Fruit fly (Drosophila melanogaster) whole organism, embryonic: ENCODE data around the gene CG10513.

Experiments used
- BtbVII ChIP-seq: fragments of 200-800 bp; sonication (Bioruptor generic); optimal IDR thresholded peaks from 3 replicates; lab custom pipeline; 2017; ENCODE audit warnings: missing biosample characterization, mild to moderate bottlenecking, missing genetic modification characterization
- CG12659 ChIP-seq: fragments of 200-800 bp; sonication (Bioruptor generic); optimal IDR thresholded peaks from 3 replicates; lab custom pipeline; 2017; ENCODE audit warnings: mild to moderate bottlenecking, missing biosample characterization, missing genetic modification reagents, missing genetic modification characterization
- CG1529 ChIP-seq: fragments of 200-800 bp; sonication (Bioruptor generic); optimal IDR thresholded peaks from 3 replicates; lab custom pipeline; 2018; ENCODE audit warnings: missing biosample characterization, missing genetic modification characterization
- CG1603 ChIP-seq: fragments of 200-800 bp; sonication (Bioruptor generic); optimal IDR thresholded peaks from 2 replicates; lab custom pipeline; 2019; ENCODE audit warnings: missing biosample characterization, mild to moderate bottlenecking, missing genetic modification characterization, moderate library complexity
- CG17361 ChIP-seq: fragments of 200-800 bp; sonication (Bioruptor generic); IDR thresholded peaks from 3 replicates; pipeline ENCODE4 v1.3.6; 2022; ENCODE audit warnings: missing biosample characterization, missing genetic modification characterization
- CG18764 ChIP-seq: fragments of 200-800 bp; sonication (Bioruptor generic); optimal IDR thresholded peaks from 3 replicates; lab custom pipeline; 2016; ENCODE audit warnings: missing biosample characterization, missing genetic modification characterization
- CG2120 ChIP-seq: fragments of 200-800 bp; sonication (Bioruptor generic); optimal IDR thresholded peaks from 3 replicates; lab custom pipeline; 2016; ENCODE audit warnings: missing biosample characterization, missing genetic modification characterization
- CG2129 ChIP-seq: fragments of 200-800 bp; sonication (Bioruptor generic); IDR thresholded peaks from 2 replicates; pipeline ENCODE4 v1.3.6; 2022; ENCODE audit warnings: missing biosample characterization, missing genetic modification characterization; ENCODE audit not compliant: partially characterized antibody
- CG2889 ChIP-seq: fragments of 200-800 bp; sonication (Bioruptor generic); IDR thresholded peaks from 3 replicates; pipeline ENCODE4 v1.3.6; 2022; ENCODE audit warnings: missing biosample characterization, missing genetic modification characterization
- CG30020 ChIP-seq: fragments of 200-800 bp; optimal IDR thresholded peaks from 2 replicates; lab custom pipeline; 2019; ENCODE audit warnings: missing biosample characterization, mild to moderate bottlenecking, missing genetic modification characterization, moderate library complexity
- CG30403 ChIP-seq: fragments of 200-800 bp; sonication (Bioruptor generic); optimal IDR thresholded peaks from 3 replicates; lab custom pipeline; 2016; ENCODE audit warnings: missing biosample characterization, missing genetic modification characterization
- CG4360 ChIP-seq: fragments of 200-800 bp; sonication (Bioruptor generic); IDR thresholded peaks from 2 replicates; pipeline ENCODE4 v1.3.6; 2022; ENCODE audit warnings: missing biosample characterization, missing genetic modification characterization
- CG43689 ChIP-seq: fragments of 200-800 bp; sonication (Bioruptor generic); IDR thresholded peaks from 2 replicates; pipeline ENCODE4 v1.3.6; 2022; ENCODE audit warnings: missing biosample characterization, missing genetic modification characterization
- CG5953 ChIP-seq: fragments of 200-800 bp; sonication (Bioruptor generic); IDR thresholded peaks from 2 replicates; pipeline ENCODE4 v1.3.6; 2022; ENCODE audit warnings: missing biosample characterization, missing genetic modification characterization
- CG7372 ChIP-seq: fragments of 200-800 bp; sonication (Bioruptor generic); IDR thresholded peaks from 2 replicates; pipeline ENCODE4 v1.3.6; 2022; ENCODE audit warnings: missing biosample characterization, missing genetic modification characterization
- CG9797 ChIP-seq: fragments of 200-800 bp; sonication (Bioruptor generic); optimal IDR thresholded peaks from 3 replicates; lab custom pipeline; 2018; ENCODE audit warnings: missing biosample characterization, mild to moderate bottlenecking, missing genetic modification characterization
- CkIIα-i1 ChIP-seq: fragments of 200-800 bp; sonication (Bioruptor generic); IDR thresholded peaks from 2 replicates; pipeline ENCODE4 v1.3.6; 2022; ENCODE audit warnings: missing biosample characterization, missing genetic modification characterization
- CrebB ChIP-seq: fragments of 200-800 bp; sonication (Bioruptor generic); optimal IDR thresholded peaks from 3 replicates; lab custom pipeline; 2018; ENCODE audit warnings: missing biosample characterization, mild to moderate bottlenecking, missing genetic modification characterization
- HLH54F ChIP-seq: fragments of 200-800 bp; sonication (Bioruptor generic); optimal IDR thresholded peaks from 3 replicates; lab custom pipeline; 2016; ENCODE audit warnings: missing biosample characterization, missing genetic modification characterization
- HmgZ ChIP-seq: fragments of 200-800 bp; sonication (Bioruptor generic); optimal IDR thresholded peaks from 2 replicates; lab custom pipeline; 2018; ENCODE audit warnings: missing biosample characterization, mild to moderate bottlenecking, missing genetic modification characterization
- Hr78 ChIP-seq, 2 experiments: fragments of 200-800 bp in 1 of 2; fragments of >200 bp in 1 of 2; sonication (Bioruptor generic) in 1 of 2; optimal IDR thresholded peaks; 2 replicates each; lab custom pipeline; 2017 to 2019; ENCODE audit warnings: missing biosample characterization in 2 of 2, missing genetic modification characterization in 2 of 2, mild to moderate bottlenecking in 1 of 2, moderate library complexity in 1 of 2
- Kr ChIP-seq: fragments of 200-800 bp; sonication (Bioruptor generic); optimal IDR thresholded peaks from 2 replicates; lab custom pipeline; 2017; ENCODE audit warnings: missing biosample characterization, mild to moderate bottlenecking, missing genetic modification characterization
- Lhr ChIP-seq: fragments of 200-800 bp; sonication (Bioruptor generic); optimal IDR thresholded peaks from 3 replicates; lab custom pipeline; 2017; ENCODE audit warnings: mild to moderate bottlenecking, missing biosample characterization, missing genetic modification reagents, missing genetic modification characterization
- MTF-1 ChIP-seq: fragments of 200-800 bp; sonication (Bioruptor generic); optimal IDR thresholded peaks from 2 replicates; lab custom pipeline; 2018; ENCODE audit warnings: missing biosample characterization, mild to moderate bottlenecking, missing genetic modification characterization, borderline replicate concordance
- Ptx1 ChIP-seq: fragments of 200-800 bp; sonication (Bioruptor generic); IDR thresholded peaks from 2 replicates; pipeline ENCODE4 v1.3.6; 2022; ENCODE audit warnings: missing biosample characterization, missing genetic modification characterization
- Spps ChIP-seq: fragments of 200-800 bp; sonication (Bioruptor generic); optimal IDR thresholded peaks from 2 replicates; lab custom pipeline; 2018; ENCODE audit warnings: missing biosample characterization, mild to moderate bottlenecking, missing genetic modification characterization
- Sry-β ChIP-seq: fragments of 200-800 bp; sonication (Bioruptor generic); optimal IDR thresholded peaks from 2 replicates; lab custom pipeline; 2018; ENCODE audit warnings: missing biosample characterization, mild to moderate bottlenecking, missing genetic modification characterization, moderate library complexity
- al ChIP-seq: fragments of 200-800 bp; sonication (Bioruptor generic); IDR thresholded peaks from 2 replicates; pipeline ENCODE4 v1.3.6; 2022; ENCODE audit warnings: missing biosample characterization, missing genetic modification characterization
- ash1 ChIP-seq: fragments of 200-800 bp; sonication (Bioruptor generic); optimal IDR thresholded peaks from 2 replicates; lab custom pipeline; 2018; ENCODE audit warnings: missing biosample characterization, mild to moderate bottlenecking, missing genetic modification characterization
- chinmo ChIP-seq: fragments of 200-800 bp; sonication (Bioruptor generic); IDR thresholded peaks from 4 replicates; pipeline ENCODE4 v1.3.6; 2022; ENCODE audit warnings: missing biosample characterization, missing genetic modification characterization; ENCODE audit not compliant: partially characterized antibody
- croc ChIP-seq: fragments of 200-800 bp; sonication (Bioruptor generic); conservative IDR thresholded peaks from 3 replicates; pipeline ENCODE4 v1.3.6; 2022; ENCODE audit warnings: missing biosample characterization, missing genetic modification characterization
- danr ChIP-seq: fragments of 200-800 bp; sonication (Bioruptor generic); IDR thresholded peaks from 2 replicates; pipeline ENCODE4 v1.3.6; 2022; ENCODE audit warnings: missing biosample characterization, missing genetic modification characterization
- ems ChIP-seq: fragments of 200-800 bp; sonication (Bioruptor generic); optimal IDR thresholded peaks from 3 replicates; lab custom pipeline; 2016; ENCODE audit warnings: missing biosample characterization, missing genetic modification characterization
- en ChIP-seq: fragments of 200-800 bp; sonication (Bioruptor generic); optimal IDR thresholded peaks from 2 replicates; lab custom pipeline; 2016; ENCODE audit warnings: missing biosample characterization, missing genetic modification characterization
- eve ChIP-seq, 2 experiments: fragments of >200 bp; optimal IDR thresholded peaks; 2 replicates each; lab custom pipeline; 2017; ENCODE audit warnings: missing biosample characterization in 2 of 2, missing genetic modification characterization in 2 of 2
- gfzf ChIP-seq: fragments of 200-800 bp; sonication (Bioruptor generic); optimal IDR thresholded peaks from 2 replicates; lab custom pipeline; 2016; ENCODE audit warnings: missing biosample characterization, mild to moderate bottlenecking, missing genetic modification characterization, moderate library complexity
- gsb ChIP-seq: fragments of 200-800 bp; sonication (Bioruptor generic); IDR thresholded peaks from 2 replicates; pipeline ENCODE4 v1.3.6; 2022; ENCODE audit warnings: missing biosample characterization, missing genetic modification characterization
- ham ChIP-seq: fragments of 200-800 bp; sonication (Bioruptor generic); IDR thresholded peaks from 2 replicates; pipeline ENCODE4 v1.3.6; 2022; ENCODE audit warnings: missing biosample characterization, missing genetic modification characterization
- lov ChIP-seq, 2 experiments: fragments of 200-800 bp in 1 of 2; fragments of >200 bp in 1 of 2; sonication (Bioruptor generic) in 1 of 2; IDR thresholded peaks in 1 of 2; optimal IDR thresholded peaks in 1 of 2; 2 replicates in 1 of 2; 3 replicates in 1 of 2; pipeline versions ENCODE4 v1.3.6 to Lab custom; 2017 to 2022; ENCODE audit warnings: missing biosample characterization in 1 of 2, missing genetic modification characterization in 1 of 2
- pb ChIP-seq: fragments of 200-800 bp; sonication (Bioruptor generic); optimal IDR thresholded peaks from 3 replicates; lab custom pipeline; 2016; ENCODE audit warnings: missing biosample characterization, missing genetic modification characterization
- pho ChIP-seq: fragments of 200-800 bp; sonication (Bioruptor generic); optimal IDR thresholded peaks from 2 replicates; lab custom pipeline; 2016; ENCODE audit warnings: missing biosample characterization, missing genetic modification characterization
- row ChIP-seq: fragments of 200-800 bp; sonication (Bioruptor generic); IDR thresholded peaks from 3 replicates; pipeline ENCODE4 v1.3.6; 2022; ENCODE audit warnings: missing biosample characterization, missing genetic modification characterization
- salm ChIP-seq: fragments of 200-800 bp; sonication (Bioruptor generic); optimal IDR thresholded peaks from 2 replicates; lab custom pipeline; 2018; ENCODE audit warnings: missing biosample characterization, mild to moderate bottlenecking, missing genetic modification characterization
- sqz ChIP-seq: fragments of 200-800 bp; sonication (Bioruptor generic); optimal IDR thresholded peaks from 3 replicates; lab custom pipeline; 2018; ENCODE audit warnings: missing biosample characterization, mild to moderate bottlenecking, missing genetic modification characterization
- tap ChIP-seq: fragments of 200-800 bp; optimal IDR thresholded peaks from 3 replicates; lab custom pipeline; 2019; ENCODE audit warnings: missing biosample characterization, mild to moderate bottlenecking, missing genetic modification characterization, moderate library complexity
- unc-4 ChIP-seq: fragments of 200-800 bp; sonication (Bioruptor generic); IDR thresholded peaks from 2 replicates; pipeline ENCODE4 v1.3.6; 2022; ENCODE audit warnings: missing biosample characterization, missing genetic modification characterization; ENCODE audit not compliant: partially characterized antibody
- vnd ChIP-seq: fragments of 200-800 bp; sonication (Bioruptor generic); IDR thresholded peaks from 3 replicates; pipeline ENCODE4 v1.3.6; 2022; ENCODE audit warnings: missing biosample characterization, missing genetic modification characterization; ENCODE audit not compliant: partially characterized antibody
- yki ChIP-seq: fragments of >200 bp; optimal IDR thresholded peaks from 3 replicates; lab custom pipeline; 2018
- zen ChIP-seq: fragments of 200-800 bp; sonication (Bioruptor generic); optimal IDR thresholded peaks from 3 replicates; lab custom pipeline; 2018; ENCODE audit warnings: missing biosample characterization, mild to moderate bottlenecking, missing genetic modification characterization, moderate library complexity

The CG10513 gene

dm6 chr3R:25232271-25232989 is 44.6 kb downstream of the CG10513 start, which contains the start of gene Cad96Cb (continued):
- TF ChIP-seq CG30020 (tag; lab: Kevin White, UChicago): no peak
- TF ChIP-seq al (GFP tag; lab: Robert Waterston, UW): no peak
- TF ChIP-seq CG9797 (GFP tag; lab: Kevin White, UChicago): no peak
- peak; percentile 78 for TF ChIP-seq Spps (tag; lab: Kevin White, UChicago)
- peak; percentile 78 for TF ChIP-seq pb (GFP tag; lab: Kevin White, UChicago)
- peak; percentile 94 for TF ChIP-seq CG4360
- TF ChIP-seq zen (tag; lab: Kevin White, UChicago): peak; percentile 57
- no peak for TF ChIP-seq tap
- no peak for TF ChIP-seq gsb (GFP tag; lab: Robert Waterston, UW)
- TF ChIP-seq HLH54F (GFP tag; lab: Kevin White, UChicago): peak; percentile 61
- TF ChIP-seq unc-4 (GFP tag; lab: Robert Waterston, UW): no peak
- TF ChIP-seq ham (GFP tag; lab: Robert Waterston, UW): no peak
- TF ChIP-seq CG1529 (GFP tag; lab: Kevin White, UChicago): peak; percentile 84
- peak; percentile 44; the same call in 1 of the 2 replicates for TF ChIP-seq danr (GFP tag; lab: Robert Waterston, UW)
- TF ChIP-seq CG2120 (GFP tag; lab: Kevin White, UChicago): no peak
- TF ChIP-seq CG17361 (GFP tag; lab: Robert Waterston, UW): peak; percentile 97
- TF ChIP-seq CrebB (tag; lab: Kevin White, UChicago): peak; percentile 26
- peak; percentile 87 for TF ChIP-seq CG12659
- peak; percentile 41 for TF ChIP-seq CG1603
- no peak for TF ChIP-seq CG5953 (GFP tag; lab: Robert Waterston, UW)
- no peak for TF ChIP-seq chinmo (GFP tag; lab: Robert Waterston, UW)
- TF ChIP-seq CkIIα-i1 (GFP tag; lab: Robert Waterston, UW): no peak
- TF ChIP-seq CG30403 (GFP tag; lab: Kevin White, UChicago): peak; percentile 92
- TF ChIP-seq MTF-1 (GFP tag; lab: Kevin White, UChicago): no peak
- peak; percentile 9 for TF ChIP-seq Kr (GFP tag; lab: Kevin White, UChicago)
- no peak for TF ChIP-seq lov (optimal IDR thresholded peaks at IDR 0.05; lab: Kevin White, UChicago)
- TF ChIP-seq lov (GFP tag; IDR thresholded peaks at IDR 0.05; lab: Robert Waterston, UW): no peak
- TF ChIP-seq CG18764 (GFP tag; lab: Kevin White, UChicago): peak; percentile 76
- peak; percentile 57; the same call in 1 of the 2 replicates for TF ChIP-seq CG7372 (GFP tag; lab: Robert Waterston, UW)
- no peak for TF ChIP-seq ash1
- peak in 1 of 2 experiments; percentile 85 for TF ChIP-seq Hr78 (GFP tag; optimal IDR thresholded peaks at IDR 0.05; lab: Kevin White, UChicago)
- TF ChIP-seq ems (GFP tag; lab: Kevin White, UChicago): peak; percentile 76
- TF ChIP-seq en (GFP tag; lab: Kevin White, UChicago): peak; percentile 66
- no peak for TF ChIP-seq gfzf (GFP tag; lab: Kevin White, UChicago)
- TF ChIP-seq Lhr (GFP tag; lab: Kevin White, UChicago): peak; percentile 68
- no peak for TF ChIP-seq CG2129
- no peak for TF ChIP-seq CG2889 (GFP tag; lab: Robert Waterston, UW)
- TF ChIP-seq vnd (GFP tag; lab: Robert Waterston, UW): no peak
- TF ChIP-seq pho (GFP tag; lab: Kevin White, UChicago): peak; percentile 63
- TF ChIP-seq Sry-β (GFP tag; lab: Kevin White, UChicago): peak; percentile 45
- TF ChIP-seq croc (GFP tag; lab: Robert Waterston, UW): peak; percentile 74
- TF ChIP-seq Ptx1: peak; percentile 70
- no peak for TF ChIP-seq yki (lab: Kevin White, UChicago)
- peak; percentile 24 for TF ChIP-seq sqz (GFP tag; lab: Kevin White, UChicago)
- TF ChIP-seq eve (GFP tag; optimal IDR thresholded peaks at IDR 0.05; lab: Kevin White, UChicago): no peak
- peak; percentile 77 for TF ChIP-seq salm (tag; lab: Kevin White, UChicago)
- peak; percentile 39 for TF ChIP-seq HmgZ
- TF ChIP-seq row (GFP tag; lab: Robert Waterston, UW): peak; percentile 66; the same call in 2 of the 3 replicates
- TF ChIP-seq CG43689 (GFP tag; lab: Robert Waterston, UW): no peak
- TF ChIP-seq BtbVII: peak; percentile 63
